Worm (Caenorhabditis elegans) whole organism, midembryonic: ENCODE measurements around the gene F16B12.4.

ENCODE experiments used
- T22C8.4 ChIP-seq: fragments of 200-800 bp; sonication (Bioruptor generic); IDR thresholded peaks from 2 replicates; pipeline ENCODE4 v1.3.6; 2022; ENCODE audit warnings: missing genetic modification characterization, missing compliant biosample characterization
- cog-1 ChIP-seq: sonication (generic microtip); optimal IDR thresholded peaks from 2 replicates; lab custom pipeline; 2016; ENCODE audit warnings: missing genetic modification characterization, missing compliant biosample characterization
- flt-1 ChIP-seq: fragments of 200-800 bp; sonication (Bioruptor generic); IDR thresholded peaks from 2 replicates; pipeline ENCODE4 v1.3.6; 2022; ENCODE audit warnings: missing genetic modification characterization, missing compliant biosample characterization
- klf-2 ChIP-seq: fragments of 200-800 bp; sonication (Bioruptor generic); conservative IDR thresholded peaks from 2 replicates; pipeline ENCODE4 v1.3.6; 2022; ENCODE audit warnings: missing genetic modification reagents, missing genetic modification characterization, missing compliant biosample characterization
- ref-1 ChIP-seq: fragments of 200-800 bp; sonication (Bioruptor generic); conservative IDR thresholded peaks from 2 replicates; pipeline ENCODE4 v1.3.6; 2022; ENCODE audit warnings: missing genetic modification reagents, missing genetic modification characterization, missing compliant biosample characterization
- ztf-23 ChIP-seq: fragments of 200-800 bp; sonication (Bioruptor generic); IDR thresholded peaks from 2 replicates; pipeline ENCODE4 v1.3.6; 2022; ENCODE audit warnings: missing genetic modification reagents, missing genetic modification characterization, missing compliant biosample characterization
- ztf-29 ChIP-seq: fragments of 200-800 bp; sonication (Bioruptor generic); IDR thresholded peaks from 2 replicates; pipeline ENCODE4 v1.3.6; 2022; ENCODE audit warnings: missing genetic modification reagents, missing genetic modification characterization, missing compliant biosample characterization

- TF ChIP-seq cog-1 (tag; lab: Kevin White, UChicago) (no peak), flt-1 (GFP tag; lab: Robert Waterston, UW) (no peak), ref-1 (no peak), ztf-23 (GFP tag; lab: Robert Waterston, UW) (no peak), T22C8.4 (GFP tag; lab: Robert Waterston, UW) (no peak), ztf-29 (GFP tag; lab: Robert Waterston, UW) (no peak), klf-2 (GFP tag; lab: Robert Waterston, UW) (no peak)
Measured at ce11 chrX:14067641-14068040, 30.8 kb downstream of the F16B12.4 start, which contains the start of gene lgc-21.
